Fruit fly (Drosophila melanogaster) whole organism, pupa: ENCODE results near the gene CG32066.

Experiments used
- CG10348 ChIP-seq: fragments of 200-800 bp; sonication (Bioruptor generic); IDR thresholded peaks from 2 replicates; pipeline ENCODE4 v1.3.6; 2022; ENCODE audit warnings: missing biosample characterization, missing genetic modification characterization
- CG12605 ChIP-seq: fragments of 200-800 bp; sonication (Bioruptor generic); IDR thresholded peaks from 2 replicates; pipeline ENCODE4 v1.3.6; 2022; ENCODE audit warnings: missing biosample characterization, missing genetic modification characterization
- CG13204 ChIP-seq: fragments of 200-800 bp; sonication (Bioruptor generic); optimal IDR thresholded peaks from 2 replicates; lab custom pipeline; 2018; ENCODE audit warnings: missing biosample characterization, mild to moderate bottlenecking, missing genetic modification characterization, moderate library complexity
- CG14655 ChIP-seq: fragments of 200-800 bp; sonication (Bioruptor generic); optimal IDR thresholded peaks from 3 replicates; lab custom pipeline; 2017; ENCODE audit warnings: mild to moderate bottlenecking, missing biosample characterization, missing genetic modification reagents, missing genetic modification characterization
- CG15710 ChIP-seq: fragments of 200-800 bp; sonication (Bioruptor generic); optimal IDR thresholded peaks from 2 replicates; lab custom pipeline; 2018; ENCODE audit warnings: missing biosample characterization, mild to moderate bottlenecking, missing genetic modification characterization, moderate library complexity
- CG17806 ChIP-seq: fragments of 200-800 bp; sonication (Bioruptor generic); optimal IDR thresholded peaks from 2 replicates; lab custom pipeline; 2018; ENCODE audit warnings: missing biosample characterization, mild to moderate bottlenecking, missing genetic modification characterization, moderate library complexity
- CG32121 ChIP-seq: fragments of 200-800 bp; sonication (Bioruptor generic); IDR thresholded peaks from 2 replicates; pipeline ENCODE4 v1.3.6; 2022; ENCODE audit warnings: missing biosample characterization, missing genetic modification characterization
- CG34367 ChIP-seq: fragments of 200-800 bp; sonication (Bioruptor generic); optimal IDR thresholded peaks from 2 replicates; lab custom pipeline; 2018; ENCODE audit warnings: missing biosample characterization, mild to moderate bottlenecking, missing genetic modification characterization
- CG4496 ChIP-seq: fragments of 200-800 bp; sonication (Bioruptor generic); IDR thresholded peaks from 3 replicates; pipeline ENCODE4 v1.3.6; 2022; ENCODE audit warnings: missing biosample characterization, missing genetic modification characterization
- CG8159 ChIP-seq: fragments of 200-800 bp; sonication (Bioruptor generic); optimal IDR thresholded peaks from 3 replicates; lab custom pipeline; 2018; ENCODE audit warnings: missing biosample characterization, mild to moderate bottlenecking, missing genetic modification characterization, moderate library complexity
- CG8301 ChIP-seq: fragments of 200-800 bp; sonication (Bioruptor generic); optimal IDR thresholded peaks from 2 replicates; lab custom pipeline; 2018; ENCODE audit warnings: missing biosample characterization, mild to moderate bottlenecking, missing genetic modification characterization
- CG9948 ChIP-seq: fragments of 200-800 bp; sonication (Bioruptor generic); optimal IDR thresholded peaks from 2 replicates; lab custom pipeline; 2018; ENCODE audit warnings: missing biosample characterization, mild to moderate bottlenecking, missing genetic modification characterization, moderate library complexity
- D1 ChIP-seq: fragments of 200-800 bp; sonication (Bioruptor generic); optimal IDR thresholded peaks from 2 replicates; lab custom pipeline; 2018; ENCODE audit warnings: missing biosample characterization, mild to moderate bottlenecking, missing genetic modification characterization, moderate library complexity
- EcR ChIP-seq: fragments of 200-800 bp; sonication (Bioruptor generic); optimal IDR thresholded peaks from 3 replicates; lab custom pipeline; 2019; ENCODE audit warnings: missing biosample characterization, missing genetic modification characterization, mild to moderate bottlenecking, moderate library complexity, missing genetic modification reagents
- Ets98B ChIP-seq: fragments of 200-800 bp; sonication (Bioruptor generic); IDR thresholded peaks from 2 replicates; pipeline ENCODE4 v1.3.6; 2022; ENCODE audit warnings: missing biosample characterization, missing genetic modification characterization
- Pif1A ChIP-seq: fragments of 200-800 bp; sonication (Bioruptor generic); optimal IDR thresholded peaks from 3 replicates; lab custom pipeline; 2016; ENCODE audit warnings: missing biosample characterization, missing genetic modification characterization
- Pif1B ChIP-seq: fragments of 200-800 bp; sonication (Bioruptor generic); optimal IDR thresholded peaks from 3 replicates; lab custom pipeline; 2016; ENCODE audit warnings: missing biosample characterization, missing genetic modification characterization
- Snoo ChIP-seq: fragments of 200-800 bp; sonication (Bioruptor generic); optimal IDR thresholded peaks from 3 replicates; lab custom pipeline; 2017; ENCODE audit warnings: missing biosample characterization, mild to moderate bottlenecking, missing genetic modification characterization, inconsistent platforms
- fd96Ca ChIP-seq: fragments of 200-800 bp; sonication (Bioruptor generic); IDR thresholded peaks from 3 replicates; pipeline ENCODE4 v1.3.6; 2022; ENCODE audit warnings: missing biosample characterization, missing genetic modification characterization
- gl ChIP-seq: fragments of 200-800 bp; sonication (Bioruptor generic); optimal IDR thresholded peaks from 2 replicates; lab custom pipeline; 2018; ENCODE audit warnings: missing biosample characterization, mild to moderate bottlenecking, missing genetic modification characterization
- rn ChIP-seq: fragments of 200-800 bp; sonication (Bioruptor generic); IDR thresholded peaks from 2 replicates; pipeline ENCODE4 v1.3.6; 2022; ENCODE audit warnings: missing biosample characterization, missing genetic modification characterization

The CG32066 gene

dm6 chr3L:10663190-10663763 lies 2.5 kb upstream of the CG32066 start, which contains the start of gene Adi1:
Gene Adi1 (plus strand): TSS chr3L:10663376.
- TF ChIP-seq EcR (GFP tag; lab: Kevin White, UChicago): peak; percentile 22
- TF ChIP-seq CG13204 (GFP tag; lab: Kevin White, UChicago): no peak
- TF ChIP-seq CG4496: no peak
- no peak for TF ChIP-seq CG8301 (tag; lab: Kevin White, UChicago)
- no peak for TF ChIP-seq CG17806 (tag; lab: Kevin White, UChicago)
- TF ChIP-seq CG34367 (tag; lab: Kevin White, UChicago): no peak

DNA sequence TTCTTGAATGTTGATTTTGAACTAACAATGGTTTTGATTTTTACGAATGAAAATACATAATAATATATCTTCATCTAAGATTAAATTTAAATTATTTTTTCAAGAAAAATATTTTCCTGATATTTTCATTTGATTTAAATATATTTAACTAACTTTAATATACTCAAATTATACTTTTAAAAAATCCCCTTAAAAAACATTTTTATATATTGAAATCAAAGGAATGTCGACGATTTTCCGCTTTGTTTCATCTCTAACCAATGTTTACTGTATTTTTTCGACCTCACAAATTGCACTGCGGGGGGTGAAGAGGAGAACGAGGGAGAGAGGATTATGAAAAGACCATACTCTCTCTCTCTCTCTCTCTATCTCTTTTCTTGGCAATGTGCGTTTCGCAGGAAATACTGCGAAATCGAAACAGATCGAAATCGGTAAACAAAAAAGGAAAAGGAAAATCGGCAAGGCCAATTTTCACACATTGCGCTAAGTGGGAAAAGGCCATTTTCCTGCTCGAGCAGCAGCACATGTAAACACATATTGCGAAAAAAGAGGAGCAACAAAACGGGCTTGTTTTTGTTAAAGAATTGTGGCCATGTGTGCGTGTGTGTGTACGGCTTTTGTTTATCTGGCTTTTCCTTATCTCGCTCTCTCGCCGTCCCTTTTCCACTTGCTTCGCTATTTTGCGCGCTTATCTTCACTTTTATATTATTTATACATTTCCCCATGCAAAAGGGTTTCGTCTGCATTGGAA lies 645 bp downstream of the CG32066 start:
- peak; percentile 10 for TF ChIP-seq CG8159
- no peak for TF ChIP-seq D1 (tag; lab: Kevin White, UChicago)
- peak; percentile 12 for TF ChIP-seq CG34367 (tag; lab: Kevin White, UChicago)
- no peak for TF ChIP-seq Ets98B (GFP tag; lab: Robert Waterston, UW)
- no peak for TF ChIP-seq gl (tag; lab: Kevin White, UChicago)
- TF ChIP-seq, all 21 proteins: peak for 2

DNA sequence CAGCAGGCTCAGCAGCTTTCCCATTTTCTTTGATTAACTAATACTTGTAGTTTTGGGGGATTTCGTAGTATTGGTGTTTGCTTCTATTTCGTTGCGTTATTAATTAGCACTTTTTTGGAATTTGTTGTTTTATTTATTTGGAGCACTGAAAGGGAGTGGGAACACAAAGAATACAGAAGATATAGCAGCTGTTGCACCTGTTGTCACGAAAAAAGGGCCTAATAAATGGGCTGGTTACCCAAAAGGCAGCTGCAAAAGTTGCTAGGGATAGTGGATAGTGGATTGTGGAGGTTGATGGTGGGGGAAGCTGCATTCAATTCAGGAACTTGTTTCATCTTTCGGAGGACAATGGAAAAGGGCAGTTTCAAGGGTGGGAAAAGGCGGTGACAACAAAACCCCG lies 1.3 kb downstream of the CG32066 start:
- no peak for TF ChIP-seq Ets98B (GFP tag; lab: Robert Waterston, UW)
- TF ChIP-seq CG13204 (GFP tag; lab: Kevin White, UChicago): no peak
- no peak for TF ChIP-seq CG15710
- no peak for TF ChIP-seq CG8159
- no peak for TF ChIP-seq CG17806 (tag; lab: Kevin White, UChicago)
- TF ChIP-seq D1 (tag; lab: Kevin White, UChicago): no peak
- TF ChIP-seq CG34367 (tag; lab: Kevin White, UChicago): no peak
- TF ChIP-seq CG9948 (tag; lab: Kevin White, UChicago): no peak
- no peak for TF ChIP-seq Snoo (tag; lab: Kevin White, UChicago)
- no peak for TF ChIP-seq fd96Ca (GFP tag; lab: Robert Waterston, UW)
- no peak for TF ChIP-seq CG12605 (GFP tag; lab: Robert Waterston, UW)
- TF ChIP-seq CG8301 (tag; lab: Kevin White, UChicago): no peak
- no peak for TF ChIP-seq CG14655 (GFP tag; lab: Kevin White, UChicago)
- TF ChIP-seq Pif1B (GFP tag; lab: Kevin White, UChicago): no peak
- TF ChIP-seq Pif1A (GFP tag; lab: Kevin White, UChicago): no peak
- TF ChIP-seq CG4496: no peak
- no peak for TF ChIP-seq gl (tag; lab: Kevin White, UChicago)
- TF ChIP-seq, all 21 proteins: peak for 0

DNA sequence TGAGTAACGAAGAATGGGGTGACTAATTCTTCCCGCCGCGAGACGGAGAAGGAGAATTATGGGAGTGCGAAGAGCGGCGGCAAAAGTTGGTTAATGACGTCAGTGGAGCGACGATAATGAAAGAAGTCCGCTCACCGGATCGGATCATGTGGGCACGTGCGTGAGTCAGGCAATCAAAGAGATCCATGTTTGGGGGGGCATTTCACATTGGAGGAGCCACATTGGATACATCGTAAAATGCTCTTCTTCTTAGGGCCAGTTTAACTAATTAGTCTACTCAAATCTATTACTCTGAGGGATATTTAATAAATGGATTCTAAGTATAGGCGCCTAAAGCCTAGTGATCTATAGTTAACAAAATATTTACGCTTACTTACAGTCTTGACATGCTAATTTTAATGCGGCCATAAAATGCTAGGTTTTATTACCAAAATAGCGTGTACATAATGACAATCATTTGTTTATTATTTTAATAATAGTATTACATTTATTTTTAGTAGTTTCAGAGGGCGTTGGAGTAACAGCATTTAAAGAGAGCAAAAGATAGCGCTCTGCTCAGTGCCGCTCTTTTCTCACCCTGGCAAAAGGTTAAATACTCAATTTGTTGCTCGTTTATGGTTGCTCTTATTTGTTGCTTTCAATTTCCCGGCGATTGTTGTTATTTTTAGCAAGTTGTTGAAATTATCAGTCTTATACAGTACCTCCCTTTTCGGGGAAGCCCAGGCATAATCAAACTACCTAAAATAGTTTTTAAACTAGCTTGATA lies 2.3 kb downstream of the CG32066 start:
- TF ChIP-seq CG32121 (GFP tag; lab: Robert Waterston, UW) (no peak), CG8159 (no peak), Snoo (tag; lab: Kevin White, UChicago) (no peak)

dm6 chr3L:10657311-10657710 lies 3.5 kb downstream of the CG32066 start:
- TF ChIP-seq Ets98B (GFP tag; lab: Robert Waterston, UW): peak; percentile 5; the same call in 1 of the 2 replicates
- TF ChIP-seq CG8301 (tag; lab: Kevin White, UChicago): no peak
- TF ChIP-seq CG34367 (tag; lab: Kevin White, UChicago): no peak
- peak; percentile 39; the same call in 1 of the 2 replicates for TF ChIP-seq CG32121 (GFP tag; lab: Robert Waterston, UW)
- TF ChIP-seq CG15710: no peak
- TF ChIP-seq CG12605 (GFP tag; lab: Robert Waterston, UW): peak; percentile 16; the same call in 1 of the 2 replicates
- TF ChIP-seq CG4496: 0 out of 3 replicates have a peak, but pooled peaks have one; percentile 7
- TF ChIP-seq Snoo (tag; lab: Kevin White, UChicago): no peak
- no peak for TF ChIP-seq gl (tag; lab: Kevin White, UChicago)
- TF ChIP-seq Pif1A (GFP tag; lab: Kevin White, UChicago): no peak
- no peak for TF ChIP-seq EcR (GFP tag; lab: Kevin White, UChicago)
- TF ChIP-seq, all 21 proteins: peak for 4

DNA sequence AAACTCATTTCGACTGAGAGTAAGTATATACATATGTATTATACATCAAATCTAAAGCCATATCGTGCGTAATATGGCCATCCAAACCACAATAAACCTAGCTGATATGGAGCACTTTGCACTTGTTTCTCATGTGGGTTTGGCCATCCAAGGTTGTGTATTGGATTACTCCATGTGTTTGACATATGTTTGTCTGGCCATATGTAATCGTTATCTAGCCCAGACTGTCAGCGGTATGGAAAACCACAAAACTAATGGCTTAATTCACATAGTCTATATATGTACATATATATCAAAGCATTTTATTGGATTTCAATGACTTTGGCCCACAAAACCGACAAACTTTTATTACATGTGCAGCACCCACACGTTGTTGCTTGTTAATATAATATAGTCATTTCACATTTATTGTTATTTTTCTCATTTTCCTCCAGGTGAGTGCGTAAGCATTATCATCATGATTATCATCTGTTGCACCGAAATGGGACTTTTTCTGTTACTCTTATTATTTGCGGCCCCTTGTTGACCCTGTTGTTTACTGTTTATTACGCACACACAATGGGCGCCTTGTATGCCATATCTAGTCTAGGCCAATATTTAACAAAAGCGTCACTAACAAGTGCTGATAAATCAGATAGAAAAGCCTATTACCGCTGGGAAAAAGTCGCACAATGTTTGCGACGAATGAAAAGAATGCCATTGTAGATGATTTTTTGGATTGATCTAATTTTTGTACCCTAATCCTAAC lies 4.2 kb downstream of the CG32066 start:
- TF ChIP-seq Pif1B (GFP tag; lab: Kevin White, UChicago): peak; percentile 71
- no peak for TF ChIP-seq CG12605 (GFP tag; lab: Robert Waterston, UW)
- 0 out of 3 replicates have a peak, but pooled peaks have one; percentile 40 for TF ChIP-seq fd96Ca (GFP tag; lab: Robert Waterston, UW)
- peak; percentile 48; the same call in 1 of the 3 replicates for TF ChIP-seq CG4496
- TF ChIP-seq Snoo (tag; lab: Kevin White, UChicago): peak; percentile 36
- TF ChIP-seq rn (GFP tag; lab: Robert Waterston, UW): no peak
- TF ChIP-seq D1 (tag; lab: Kevin White, UChicago): no peak
- TF ChIP-seq CG32121 (GFP tag; lab: Robert Waterston, UW): peak; percentile 15; the same call in 1 of the 2 replicates
- no peak for TF ChIP-seq CG10348
- TF ChIP-seq CG17806 (tag; lab: Kevin White, UChicago): peak; percentile 16
- TF ChIP-seq Pif1A (GFP tag; lab: Kevin White, UChicago): peak; percentile 71
- no peak for TF ChIP-seq CG9948 (tag; lab: Kevin White, UChicago)
- TF ChIP-seq CG34367 (tag; lab: Kevin White, UChicago): peak; percentile 43
- TF ChIP-seq Ets98B (GFP tag; lab: Robert Waterston, UW): peak; percentile 50
- TF ChIP-seq EcR (GFP tag; lab: Kevin White, UChicago): no peak
- TF ChIP-seq CG15710: peak; percentile 26
- TF ChIP-seq CG14655 (GFP tag; lab: Kevin White, UChicago): peak; percentile 44
- peak; percentile 22 for TF ChIP-seq CG8159
- peak; percentile 20 for TF ChIP-seq CG13204 (GFP tag; lab: Kevin White, UChicago)
- peak; percentile 71 for TF ChIP-seq gl (tag; lab: Kevin White, UChicago)
- TF ChIP-seq CG8301 (tag; lab: Kevin White, UChicago): no peak
- TF ChIP-seq, all 21 proteins: peak for 14
